Fruit fly (Drosophila melanogaster): Measurements from ENCODE around the gene Ent2.

The Ent2 gene

DNA sequence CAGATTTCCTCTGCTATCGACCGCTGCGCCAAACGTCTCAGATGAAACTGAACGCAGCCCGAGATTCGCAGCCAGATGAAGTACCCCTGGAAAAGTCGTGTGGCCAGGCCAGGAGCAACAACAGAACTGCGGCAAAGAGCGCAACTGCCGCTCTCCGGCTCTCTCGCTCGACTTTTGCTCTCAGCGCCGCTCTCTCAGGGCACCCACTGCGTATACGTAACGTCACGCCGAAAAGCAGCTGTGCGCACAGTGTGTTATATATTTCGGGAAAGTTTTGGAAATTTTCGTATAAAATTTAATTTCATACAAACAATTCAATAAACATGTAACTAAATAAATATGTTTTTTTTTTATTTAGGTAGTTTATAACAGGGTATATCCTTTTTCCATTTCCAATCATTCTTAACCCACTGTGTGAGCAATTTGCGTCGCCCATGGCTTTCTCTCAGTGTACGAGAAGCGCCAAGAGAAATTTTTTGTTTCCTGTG is 38.9 kb downstream of the Ent2 start, which contains the start of gene Dpp10 (continued):
- TF ChIP-seq Antp (GFP tag; optimal IDR thresholded peaks at IDR 0.05) (peak; percentile 84), Dref (GFP tag; IDR thresholded peaks at IDR 0.05) (peak; percentile 29), toy (GFP tag; IDR thresholded peaks at IDR 0.05) (peak; percentile 80), da (GFP tag; optimal IDR thresholded peaks at IDR 0.05) (no peak), ftz-f1 (GFP tag; optimal IDR thresholded peaks at IDR 0.05) (peak; percentile 25), tna (GFP tag; IDR thresholded peaks at IDR 0.05; ENCODE audit: partially characterized antibody) (no peak), CG34422 (GFP tag; IDR thresholded peaks at IDR 0.05) (peak; percentile 95), CG13894 (tag; optimal IDR thresholded peaks at IDR 0.05) (peak; percentile 96), CG3407 (GFP tag; optimal IDR thresholded peaks at IDR 0.05) (peak; percentile 69), CG3847 (GFP tag; IDR thresholded peaks at IDR 0.05) (peak; percentile 98), sd (tag; optimal IDR thresholded peaks at IDR 0.05) (peak; percentile 73), Dip3 (GFP tag; optimal IDR thresholded peaks at IDR 0.05) (peak; percentile 90), lov (optimal IDR thresholded peaks at IDR 0.05) (no peak), lov (GFP tag; IDR thresholded peaks at IDR 0.05) (peak; percentile 80), nerfin-2 (GFP tag; IDR thresholded peaks at IDR 0.05; ENCODE audit: partially characterized antibody) (0 out of 2 replicates have a peak, but pooled peaks have one; percentile 29), nau (GFP tag; optimal IDR thresholded peaks at IDR 0.05) (peak; percentile 80), chm (GFP tag; IDR thresholded peaks at IDR 0.05) (peak; percentile 68; the same call in 1 of the 2 replicates), ac (GFP tag; optimal IDR thresholded peaks at IDR 0.05) (no peak), zen (tag; optimal IDR thresholded peaks at IDR 0.05) (peak; percentile 61), fd3F (GFP tag; optimal IDR thresholded peaks at IDR 0.05) (peak; percentile 90), CHES-1-like (GFP tag; optimal IDR thresholded peaks at IDR 0.05) (peak; percentile 84), slou (GFP tag; optimal IDR thresholded peaks at IDR 0.05) (peak; percentile 87), Hey (tag; optimal IDR thresholded peaks at IDR 0.05) (peak; percentile 66), peb (GFP tag; IDR thresholded peaks at IDR 0.05) (peak; percentile 90), H15 (GFP tag; IDR thresholded peaks at IDR 0.05) (peak; percentile 86), CG9797 (GFP tag; optimal IDR thresholded peaks at IDR 0.05) (no peak), CG7786 (GFP tag; optimal IDR thresholded peaks at IDR 0.05) (peak; percentile 88), CG11695 (GFP tag; IDR thresholded peaks at IDR 0.05) (peak; percentile 95), CG15073 (GFP tag; optimal IDR thresholded peaks at IDR 0.05) (peak; percentile 21), bigmax (GFP tag; optimal IDR thresholded peaks at IDR 0.05) (peak; percentile 1), jumu (GFP tag; optimal IDR thresholded peaks at IDR 0.05) (peak; percentile 66), CG10543 (GFP tag; optimal IDR thresholded peaks at IDR 0.05) (peak; percentile 94), HLHmδ (GFP tag; optimal IDR thresholded peaks at IDR 0.05) (no peak), CG15696 (tag; optimal IDR thresholded peaks at IDR 0.05) (peak; percentile 68), br (optimal IDR thresholded peaks at IDR 0.05) (no peak), CG9876 (GFP tag; optimal IDR thresholded peaks at IDR 0.05) (peak; percentile 64), CG3726 (GFP tag; IDR thresholded peaks at IDR 0.05) (peak; percentile 86), otp (GFP tag; IDR thresholded peaks at IDR 0.05) (peak; percentile 71; the same call in 2 of the 3 replicates), Ets97D (GFP tag; optimal IDR thresholded peaks at IDR 0.05) (peak; percentile 55), Doc2 (GFP tag; IDR thresholded peaks at IDR 0.05) (peak; percentile 87), E2f2 (GFP tag; IDR thresholded peaks at IDR 0.05) (peak; percentile 80), Dp (GFP tag; optimal IDR thresholded peaks at IDR 0.05) (no peak), Bdp1 (GFP tag; optimal IDR thresholded peaks at IDR 0.05) (peak; percentile 73), sc (optimal IDR thresholded peaks at IDR 0.05) (no peak), sc (GFP tag; optimal IDR thresholded peaks at IDR 0.05) (peak; percentile 61), gsb (GFP tag; IDR thresholded peaks at IDR 0.05) (peak; percentile 94), CG7963 (GFP tag; IDR thresholded peaks at IDR 0.05; ENCODE audit: partially characterized antibody) (no peak), jing (GFP tag; optimal IDR thresholded peaks at IDR 0.05) (peak; percentile 46), kni (GFP tag; optimal IDR thresholded peaks at IDR 0.05) (no peak), sisA (GFP tag; IDR thresholded peaks at IDR 0.05) (peak; percentile 95), Hmx (GFP tag; optimal IDR thresholded peaks at IDR 0.05) (peak; percentile 43), CG13624 (GFP tag; optimal IDR thresholded peaks at IDR 0.05) (peak; percentile 92)

Data from whole organism, embryonic.